4 worm cellular contexts compared by ENCODE assay signal in genomic region chrV:7386052-7386573, ce11.
TF ChIP-seq lines count a peak whose summit lies in the region.

srp-6 (minus strand) TSS chrV:7386102.

TF ChIP-seq in whole organism, L1 larva, 84 proteins besides CTCF, POLR2A, EP300 and RAD21:
- no peak for TF ChIP-seq unc-62 (GFP tag; optimal IDR thresholded peaks at IDR 0.05; lab: Kevin White, UChicago)
- no peak for TF ChIP-seq efl-1 (optimal IDR thresholded peaks at IDR 0.05; lab: Kevin White, UChicago)
- TF ChIP-seq efl-1 (GFP tag; optimal IDR thresholded peaks at IDR 0.05 in 1 of 2; lab: Kevin White, UChicago): peak in 1 of 2 experiments; percentile 5
- TF ChIP-seq ama-1 (optimal IDR thresholded peaks at IDR 0.05; lab: Kevin White, UChicago): no peak
- no peak for TF ChIP-seq fkh-10 (GFP tag; optimal IDR thresholded peaks at IDR 0.05; lab: Kevin White, UChicago)
- TF ChIP-seq blmp-1 (tag; optimal IDR thresholded peaks at IDR 0.05; lab: Kevin White, UChicago): peak; percentile 35
- peak; percentile 37 for TF ChIP-seq lin-14 (GFP tag; optimal IDR thresholded peaks at IDR 0.05; lab: Kevin White, UChicago)
- TF ChIP-seq fkh-8 (tag; optimal IDR thresholded peaks at IDR 0.05; lab: Kevin White, UChicago): peak; percentile 42
- TF ChIP-seq nhr-71 (tag; optimal IDR thresholded peaks at IDR 0.05; lab: Kevin White, UChicago): peak; percentile 47
- no peak for TF ChIP-seq nhr-77 (tag; optimal IDR thresholded peaks at IDR 0.05; lab: Kevin White, UChicago)
- TF ChIP-seq swsn-7 (tag; optimal IDR thresholded peaks at IDR 0.05; lab: Kevin White, UChicago): no peak
- TF ChIP-seq hlh-4 (tag; optimal IDR thresholded peaks at IDR 0.05; lab: Kevin White, UChicago): peak; percentile 57

TF ChIP-seq in whole organism, L2 larva, 48 proteins besides CTCF, POLR2A, EP300 and RAD21:
- peak; percentile 2 for TF ChIP-seq fos-1 (tag; optimal IDR thresholded peaks at IDR 0.05; lab: Kevin White, UChicago)
- TF ChIP-seq mab-5 (tag; optimal IDR thresholded peaks at IDR 0.05; lab: Kevin White, UChicago): no peak
- TF ChIP-seq unc-55 (GFP tag; optimal IDR thresholded peaks at IDR 0.05; lab: Kevin White, UChicago): peak; percentile 6

TF ChIP-seq in whole organism, L3 larva, 47 proteins besides CTCF, POLR2A, EP300 and RAD21:
- peak; percentile 1 for TF ChIP-seq pha-4 (tag; optimal IDR thresholded peaks at IDR 0.05; lab: Kevin White, UChicago)
- no peak for TF ChIP-seq elt-1 (tag; optimal IDR thresholded peaks at IDR 0.05; lab: Kevin White, UChicago)

TF ChIP-seq in whole organism, L4 larva, 104 proteins besides CTCF, POLR2A, EP300 and RAD21:
- no peak for TF ChIP-seq ceh-62 (tag; optimal IDR thresholded peaks at IDR 0.05; lab: Kevin White, UChicago)
- TF ChIP-seq T26A8.4 (GFP tag; IDR thresholded peaks at IDR 0.05; lab: Robert Waterston, UW): no peak
- TF ChIP-seq ceh-20 (GFP tag; IDR thresholded peaks at IDR 0.05; lab: Robert Waterston, UW): no peak
- TF ChIP-seq lir-3 (tag; optimal IDR thresholded peaks at IDR 0.05; lab: Kevin White, UChicago): no peak
- TF ChIP-seq egl-27 (tag; optimal IDR thresholded peaks at IDR 0.05; lab: Kevin White, UChicago): no peak
- TF ChIP-seq R02D3.7 (tag; optimal IDR thresholded peaks at IDR 0.05; lab: Kevin White, UChicago): no peak
- TF ChIP-seq snpc-1.2 (GFP tag; IDR thresholded peaks at IDR 0.05; lab: Robert Waterston, UW): no peak
- TF ChIP-seq hlh-30 (tag; optimal IDR thresholded peaks at IDR 0.05; lab: Kevin White, UChicago; ENCODE audit: insufficient read depth): no peak
- TF ChIP-seq nhr-11 (tag; optimal IDR thresholded peaks at IDR 0.05; lab: Kevin White, UChicago): peak; percentile 9
- no peak for TF ChIP-seq pqm-1 (tag; optimal IDR thresholded peaks at IDR 0.05; lab: Kevin White, UChicago)
- peak; percentile 10 for TF ChIP-seq dve-1 (tag; optimal IDR thresholded peaks at IDR 0.05; lab: Kevin White, UChicago; ENCODE audit: insufficient read depth)
- TF ChIP-seq unc-62 (GFP tag; optimal IDR thresholded peaks at IDR 0.05 in 1 of 2; lab: Kevin White, UChicago): peak in 1 of 2 experiments; percentile 66
- no peak for TF ChIP-seq unc-62 (tag; optimal IDR thresholded peaks at IDR 0.05; lab: Kevin White, UChicago)

Comparison
In these comparisons a context has a peak if more than half of its experiments do, and no peak if none do; other contexts are left out.
1. Of the 29 proteins assayed by ChIP-seq in both whole organism, L4 larva and whole organism, L1 larva: peak only in whole organism, L4 larva: nhr-11; only in whole organism, L1 larva: none; in both: none; in neither: 27; mixed calls (peak in some experiments, not most) for 1.